Fruit fly (Drosophila melanogaster) S2 (cell line): ENCODE measurements around the gene CG43131.

Source experiments
- CG8478 ChIP-seq: fragments of >200 bp; optimal IDR thresholded peaks from 2 replicates; lab custom pipeline; 2018
- CTCF ChIP-seq, 2 experiments: fragments of >200 bp; optimal IDR thresholded peaks; 2 replicates each; lab custom pipeline; 2018

DNA sequence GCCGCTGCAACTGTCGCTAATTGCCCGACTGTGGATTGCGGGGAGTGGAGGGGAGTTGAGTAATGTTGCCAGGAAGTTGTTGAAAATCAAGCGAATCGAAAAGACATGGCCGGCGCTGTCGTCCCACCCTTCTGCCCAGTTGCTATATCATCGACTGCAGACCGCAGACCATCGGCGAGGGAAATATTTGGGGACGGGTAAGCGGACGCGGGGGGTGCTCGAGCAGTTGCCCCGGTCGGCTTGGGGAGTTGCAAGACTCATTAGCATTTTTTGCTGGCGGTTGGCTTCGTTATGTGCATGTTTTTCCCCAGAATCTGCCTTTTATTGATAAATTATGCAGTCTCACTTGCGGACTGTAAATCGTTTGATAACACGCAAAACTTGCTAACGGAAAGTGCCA lies 11.8 kb downstream of the CG43131 start:
- TF ChIP-seq CTCF (optimal IDR thresholded peaks at IDR 0.05; lab: Kevin White, UChicago) (no peak), CG8478 (lab: Kevin White, UChicago) (no peak)
